Worm (Caenorhabditis elegans): ENCODE data around the gene srsx-14.

DNA sequence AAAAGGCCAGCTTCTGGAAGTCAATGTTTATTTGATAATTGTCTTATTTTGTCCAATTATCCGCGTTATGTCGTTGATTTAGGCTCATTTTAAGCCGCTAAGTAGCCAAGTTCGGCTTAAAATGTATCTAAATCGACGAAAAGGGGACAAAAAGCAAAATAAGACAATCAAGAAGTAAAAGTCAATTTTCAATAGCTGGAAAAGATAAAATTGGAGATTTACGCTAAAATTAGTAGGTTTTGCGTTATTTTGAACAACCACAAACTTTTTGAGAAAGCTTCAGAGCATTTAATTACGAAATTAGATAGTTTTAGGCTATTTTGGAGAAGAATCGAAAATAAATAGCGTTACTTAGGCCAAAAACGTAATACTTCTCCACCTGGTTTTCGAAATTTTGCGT is 35.9 kb upstream of the srsx-14 start:
- TF ChIP-seq D2030.7 (GFP tag; IDR thresholded peaks at IDR 0.05) (no peak), lir-1 (GFP tag; conservative IDR thresholded peaks at IDR 0.05) (no peak), F39B2.1 (GFP tag; IDR thresholded peaks at IDR 0.05) (no peak), F49E8.2 (tag; optimal IDR thresholded peaks at IDR 0.05; ENCODE audit: insufficient read depth) (no peak), F57C9.4 (tag; optimal IDR thresholded peaks at IDR 0.05) (no peak), F37B4.10 (GFP tag; IDR thresholded peaks at IDR 0.05) (no peak), gei-17 (GFP tag; optimal IDR thresholded peaks at IDR 0.05) (no peak), mxl-1 (tag; optimal IDR thresholded peaks at IDR 0.05) (no peak), unc-62 (GFP tag; optimal IDR thresholded peaks at IDR 0.05) (no peak), zfh-2 (GFP tag; conservative IDR thresholded peaks at IDR 0.05) (no peak), dpl-1 (GFP tag; optimal IDR thresholded peaks at IDR 0.05) (no peak), madf-10 (tag; optimal IDR thresholded peaks at IDR 0.05) (no peak), nfya-1 (tag; optimal IDR thresholded peaks at IDR 0.05; ENCODE audit: borderline replicate concordance, insufficient read depth) (no peak)
